Fruit fly (Drosophila melanogaster) S2 (cell line): ENCODE data around the gene CG32121.

Source experiments
- CG8478 ChIP-seq: fragments of >200 bp; optimal IDR thresholded peaks from 2 replicates; lab custom pipeline; 2018
- CTCF ChIP-seq, 2 experiments: fragments of >200 bp; optimal IDR thresholded peaks; 2 replicates each; lab custom pipeline; 2018

- TF ChIP-seq CTCF (optimal IDR thresholded peaks at IDR 0.05; lab: Kevin White, UChicago) (peak; percentile 33 to 54), CG8478 (lab: Kevin White, UChicago) (no peak)
Observed at dm6 chr3L:13387608-13388007, 34.5 kb downstream of the CG32121 start, which contains the start of gene CG10171.
